Worm (Caenorhabditis elegans) whole organism, L4 larva: ENCODE data around the gene srz-97.
A peak's percentile ranks its signal among the peaks of the same experiment; 100 is the strongest.

Experiments
- F10B5.3 ChIP-seq: sonication (generic microtip); optimal IDR thresholded peaks from 2 replicates; lab custom pipeline; 2016; ENCODE audit warnings: mild to moderate bottlenecking, missing genetic modification characterization, missing compliant biosample characterization
- T26A8.4 ChIP-seq: fragments of 200-800 bp; sonication (Bioruptor generic); IDR thresholded peaks from 2 replicates; pipeline ENCODE4 v1.3.6; 2022; ENCODE audit warnings: missing genetic modification characterization, missing compliant biosample characterization
- Y48G9A.11 ChIP-seq: fragments of 200-800 bp; sonication (Bioruptor generic); IDR thresholded peaks from 2 replicates; pipeline ENCODE4 v1.3.6; 2022; ENCODE audit warnings: missing genetic modification reagents, missing genetic modification characterization, missing compliant biosample characterization
- ZK546.5 ChIP-seq, 2 experiments: sonication (generic microtip); optimal IDR thresholded peaks; 2 replicates each; lab custom pipeline; 2017; ENCODE audit warnings: missing biosample characterization in 2 of 2, missing genetic modification characterization in 2 of 2
- ceh-20 ChIP-seq: fragments of 200-800 bp; sonication (Bioruptor generic); IDR thresholded peaks from 2 replicates; pipeline ENCODE4 v1.3.6; 2022; ENCODE audit warnings: missing genetic modification reagents, missing genetic modification characterization, missing compliant biosample characterization
- ceh-28 ChIP-seq: fragments of 150-350 bp; optimal IDR thresholded peaks from 2 replicates; lab custom pipeline; 2014; ENCODE audit warnings: missing biosample characterization, missing genetic modification reagents, missing genetic modification characterization
- ceh-44 ChIP-seq: fragments of 200-800 bp; sonication (Bioruptor generic); IDR thresholded peaks from 2 replicates; pipeline ENCODE4 v1.3.6; 2022; ENCODE audit warnings: missing genetic modification reagents, missing genetic modification characterization, missing compliant biosample characterization
- daf-16 ChIP-seq, 3 experiments: sonication (generic microtip); optimal IDR thresholded peaks; 2 replicates each; lab custom pipeline; 2016 to 2017; ENCODE audit warnings: missing genetic modification characterization in 3 of 3, missing genetic modification reagents in 3 of 3, mild to moderate bottlenecking in 2 of 3, missing compliant biosample characterization in 2 of 3, missing biosample characterization in 1 of 3, moderate library complexity in 1 of 3
- daf-8 ChIP-seq: fragments of 200-800 bp; sonication (Bioruptor generic); IDR thresholded peaks from 2 replicates; pipeline ENCODE4 v1.3.6; 2022; ENCODE audit warnings: missing genetic modification characterization, missing compliant biosample characterization
- dmd-8 ChIP-seq: fragments of 200-800 bp; sonication (Bioruptor generic); IDR thresholded peaks from 2 replicates; pipeline ENCODE4 v1.3.6; 2022; ENCODE audit warnings: missing genetic modification characterization, missing compliant biosample characterization
- dve-1 ChIP-seq: sonication (generic microtip); optimal IDR thresholded peaks from 2 replicates; lab custom pipeline; 2017; ENCODE audit warnings: antibody characterized with exemption, mild to moderate bottlenecking, missing genetic modification characterization, missing compliant biosample characterization; ENCODE audit not compliant: insufficient read depth
- hif-1 ChIP-seq, 2 experiments: sonication (generic microtip); optimal IDR thresholded peaks; 2 replicates each; lab custom pipeline; 2016 to 2017; ENCODE audit warnings: missing compliant biosample characterization in 2 of 2, missing genetic modification characterization in 2 of 2, missing genetic modification reagents in 2 of 2, missing genotype in 2 of 2, mild to moderate bottlenecking in 1 of 2
- hlh-11 ChIP-seq: fragments of 200-800 bp; sonication (Bioruptor generic); optimal IDR thresholded peaks from 2 replicates; lab custom pipeline; 2018; ENCODE audit warnings: mild to moderate bottlenecking, missing genetic modification characterization, missing compliant biosample characterization
- lim-7 ChIP-seq: fragments of 200-800 bp; sonication (Bioruptor generic); IDR thresholded peaks from 2 replicates; pipeline ENCODE4 v1.3.6; 2022; ENCODE audit warnings: missing genetic modification characterization, missing compliant biosample characterization
- lin-38 ChIP-seq: fragments of 200-800 bp; sonication (Bioruptor generic); IDR thresholded peaks from 2 replicates; pipeline ENCODE4 v1.3.6; 2022; ENCODE audit warnings: missing genetic modification reagents, missing genetic modification characterization, missing compliant biosample characterization
- madf-5 ChIP-seq, 2 experiments: fragments of 200-800 bp; sonication (Bioruptor generic); IDR thresholded peaks; 2 replicates each; pipeline ENCODE4 v1.3.6; 2022; ENCODE audit warnings: missing compliant biosample characterization in 2 of 2, missing genetic modification characterization in 2 of 2
- mdt-29 ChIP-seq: fragments of 200-800 bp; sonication (Bioruptor generic); IDR thresholded peaks from 2 replicates; pipeline ENCODE4 v1.3.6; 2022; ENCODE audit warnings: missing genetic modification reagents, missing genetic modification characterization, missing compliant biosample characterization
- nhr-102 ChIP-seq: sonication (generic microtip); optimal IDR thresholded peaks from 2 replicates; lab custom pipeline; 2016; ENCODE audit warnings: mild to moderate bottlenecking, missing genetic modification characterization, moderate library complexity, missing compliant biosample characterization
- nhr-237 ChIP-seq: sonication (generic microtip); optimal IDR thresholded peaks from 2 replicates; lab custom pipeline; 2017; ENCODE audit warnings: missing biosample characterization, missing genetic modification characterization
- nhr-25 ChIP-seq: sonication (generic microtip); optimal IDR thresholded peaks from 2 replicates; lab custom pipeline; 2017; ENCODE audit warnings: missing genetic modification characterization, mild to moderate bottlenecking, missing compliant biosample characterization, antibody characterized with exemption, moderate library complexity, borderline replicate concordance; ENCODE audit not compliant: insufficient read depth
- nhr-28 ChIP-seq: fragments of 150-350 bp; optimal IDR thresholded peaks from 2 replicates; lab custom pipeline; 2014; ENCODE audit warnings: missing biosample characterization, missing genetic modification characterization
- nhr-41 ChIP-seq: fragments of 200-800 bp; sonication (Bioruptor generic); IDR thresholded peaks from 2 replicates; pipeline ENCODE4 v1.3.6; 2022; ENCODE audit warnings: missing genetic modification reagents, missing genetic modification characterization, missing compliant biosample characterization
- nhr-48 ChIP-seq: sonication (generic microtip); optimal IDR thresholded peaks from 2 replicates; lab custom pipeline; 2016; ENCODE audit warnings: mild to moderate bottlenecking, missing genetic modification characterization, missing compliant biosample characterization
- pha-4 ChIP-seq, 2 experiments: fragments of 150-350 bp in 1 of 2; fragments of 200-800 bp in 1 of 2; sonication (Bioruptor generic) in 1 of 2; IDR thresholded peaks in 1 of 2; optimal IDR thresholded peaks in 1 of 2; 2 replicates each; pipeline versions ENCODE4 v1.3.6 to Lab custom; 2014 to 2022; ENCODE audit warnings: missing genetic modification characterization in 2 of 2, missing genetic modification reagents in 2 of 2, missing biosample characterization in 1 of 2, missing compliant biosample characterization in 1 of 2
- php-3 ChIP-seq: fragments of 200-800 bp; sonication (Bioruptor generic); IDR thresholded peaks from 2 replicates; pipeline ENCODE4 v1.3.6; 2022; ENCODE audit warnings: missing genetic modification reagents, missing genetic modification characterization, missing compliant biosample characterization
- pqm-1 ChIP-seq: sonication (generic microtip); optimal IDR thresholded peaks from 2 replicates; lab custom pipeline; 2017; ENCODE audit warnings: missing biosample characterization, missing genetic modification characterization
- saeg-2 ChIP-seq: fragments of 200-800 bp; sonication (Bioruptor generic); IDR thresholded peaks from 2 replicates; pipeline ENCODE4 v1.3.6; 2022; ENCODE audit warnings: missing genetic modification reagents, missing genetic modification characterization, missing compliant biosample characterization
- set-16 ChIP-seq: fragments of 200-800 bp; sonication (Bioruptor generic); IDR thresholded peaks from 2 replicates; pipeline ENCODE4 v1.3.6; 2022; ENCODE audit warnings: missing genetic modification reagents, missing genetic modification characterization, missing compliant biosample characterization
- skn-1 ChIP-seq: fragments of 150-350 bp; optimal IDR thresholded peaks from 2 replicates; lab custom pipeline; 2014; ENCODE audit warnings: missing biosample characterization, missing genetic modification characterization
- snpc-1.2 ChIP-seq: fragments of 200-800 bp; sonication (Bioruptor generic); IDR thresholded peaks from 2 replicates; pipeline ENCODE4 v1.3.6; 2022; ENCODE audit warnings: missing genetic modification reagents, missing genetic modification characterization, missing compliant biosample characterization
- snpc-4 ChIP-seq: fragments of 150-350 bp; optimal IDR thresholded peaks from 2 replicates; lab custom pipeline; 2014; ENCODE audit warnings: missing biosample characterization, missing genetic modification characterization
- spr-1 ChIP-seq: sonication (generic microtip); optimal IDR thresholded peaks from 2 replicates; lab custom pipeline; 2016; ENCODE audit warnings: mild to moderate bottlenecking, missing genetic modification characterization, missing compliant biosample characterization
- spr-3 ChIP-seq: fragments of 200-800 bp; sonication (Bioruptor generic); optimal IDR thresholded peaks from 2 replicates; lab custom pipeline; 2018; ENCODE audit warnings: mild to moderate bottlenecking, missing genetic modification characterization, missing compliant biosample characterization
- tra-1 ChIP-seq: fragments of 200-800 bp; sonication (Bioruptor generic); IDR thresholded peaks from 2 replicates; pipeline ENCODE4 v1.3.6; 2022; ENCODE audit warnings: missing genetic modification reagents, missing genetic modification characterization, missing compliant biosample characterization
- unc-62 ChIP-seq, 3 experiments: fragments of 150-350 bp in 1 of 3; sonication (generic microtip); optimal IDR thresholded peaks in 2 of 3; peaks in 1 of 3; 1 replicate in 1 of 3; 2 replicates in 2 of 3; lab custom pipeline; 2014 to 2017; ENCODE audit warnings: missing biosample characterization in 3 of 3, missing genetic modification characterization in 3 of 3, missing genetic modification reagents in 3 of 3, missing genotype in 1 of 3
- zag-1 ChIP-seq: fragments of 150-350 bp; optimal IDR thresholded peaks from 2 replicates; lab custom pipeline; 2014; ENCODE audit warnings: missing biosample characterization, missing genetic modification characterization
- ztf-7 ChIP-seq: fragments of 150-350 bp; optimal IDR thresholded peaks from 2 replicates; lab custom pipeline; 2014; ENCODE audit warnings: missing biosample characterization, missing genetic modification characterization

The srz-97 gene

DNA sequence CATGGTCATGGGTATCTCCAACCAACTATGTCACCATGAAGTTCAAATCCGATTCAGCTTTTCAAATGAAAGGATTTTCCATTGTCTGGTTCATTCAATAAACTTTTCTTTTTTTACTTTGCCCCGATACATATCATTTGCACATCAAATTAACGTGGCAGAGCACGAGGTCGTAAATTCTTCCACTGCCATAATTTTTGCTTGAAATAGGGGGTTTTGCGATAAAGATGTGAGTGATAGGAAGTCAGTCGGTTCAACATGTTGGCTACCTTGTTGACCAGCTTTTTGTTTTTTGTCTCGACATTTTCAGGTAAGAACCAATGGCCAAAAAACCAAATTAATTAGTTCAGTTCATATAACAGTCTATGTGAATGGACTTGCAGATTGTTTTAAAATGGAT lies 8.6 kb upstream of the srz-97 start, which contains the start of gene clec-54 (continued):
- no peak for TF ChIP-seq snpc-1.2 (GFP tag; lab: Robert Waterston, UW)
- 0 out of 2 replicates have a peak, but pooled peaks have one; percentile 27 for TF ChIP-seq tra-1
- no peak for TF ChIP-seq ceh-28 (tag; lab: Kevin White, UChicago)
- TF ChIP-seq spr-1 (tag; lab: Kevin White, UChicago), result no peak
- no peak for TF ChIP-seq daf-16 (GFP tag; optimal IDR thresholded peaks at IDR 0.05; lab: Kevin White, UChicago)
- TF ChIP-seq daf-16 (tag; optimal IDR thresholded peaks at IDR 0.05; lab: Kevin White, UChicago), result peak; percentile 37
- no peak for TF ChIP-seq daf-8 (GFP tag; lab: Robert Waterston, UW)
- TF ChIP-seq pha-4 (GFP tag; IDR thresholded peaks at IDR 0.05; lab: Robert Waterston, UW), result no peak
- no peak for TF ChIP-seq pha-4 (tag; optimal IDR thresholded peaks at IDR 0.05; lab: Kevin White, UChicago)
- TF ChIP-seq nhr-25, result no peak
- no peak for TF ChIP-seq Y48G9A.11 (GFP tag; lab: Robert Waterston, UW)
- TF ChIP-seq spr-3 (GFP tag; lab: Kevin White, UChicago), result no peak
- TF ChIP-seq T26A8.4 (GFP tag; lab: Robert Waterston, UW), result no peak
- no peak for TF ChIP-seq skn-1 (tag; lab: Kevin White, UChicago)
- TF ChIP-seq pqm-1 (tag; lab: Kevin White, UChicago), result no peak

DNA sequence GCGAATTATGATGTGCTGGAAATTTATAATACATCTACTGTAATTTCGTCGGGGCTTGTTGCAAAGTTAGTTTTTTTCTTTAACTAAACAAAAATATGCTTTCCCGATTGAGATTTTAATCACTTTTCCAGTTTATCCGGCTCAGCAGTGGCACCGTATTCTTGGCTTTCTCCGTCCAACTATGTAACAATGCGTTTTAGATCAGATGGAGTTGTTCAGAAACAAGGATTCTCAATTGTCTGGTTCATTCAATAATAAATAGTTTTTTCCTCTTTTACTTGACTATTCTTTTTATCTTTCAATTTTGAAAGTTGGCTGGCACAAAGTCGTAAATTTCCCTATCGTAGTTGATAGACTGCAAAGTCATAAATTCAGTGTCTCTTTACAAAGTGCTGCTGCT lies 6.1 kb upstream of the srz-97 start, which contains the start of gene clec-56:
clec-56 (plus strand) TSS at position 301 of the 400 bp plus-strand sequence.
- TF ChIP-seq hif-1 (tag; optimal IDR thresholded peaks at IDR 0.05; lab: Kevin White, UChicago) (no peak), hlh-11 (tag; lab: Kevin White, UChicago) (peak; percentile 2), nhr-28 (tag; lab: Kevin White, UChicago) (peak; percentile 36), ceh-20 (0 out of 2 replicates have a peak, but pooled peaks have one; percentile 18), pqm-1 (tag; lab: Kevin White, UChicago) (peak; percentile 35)

DNA sequence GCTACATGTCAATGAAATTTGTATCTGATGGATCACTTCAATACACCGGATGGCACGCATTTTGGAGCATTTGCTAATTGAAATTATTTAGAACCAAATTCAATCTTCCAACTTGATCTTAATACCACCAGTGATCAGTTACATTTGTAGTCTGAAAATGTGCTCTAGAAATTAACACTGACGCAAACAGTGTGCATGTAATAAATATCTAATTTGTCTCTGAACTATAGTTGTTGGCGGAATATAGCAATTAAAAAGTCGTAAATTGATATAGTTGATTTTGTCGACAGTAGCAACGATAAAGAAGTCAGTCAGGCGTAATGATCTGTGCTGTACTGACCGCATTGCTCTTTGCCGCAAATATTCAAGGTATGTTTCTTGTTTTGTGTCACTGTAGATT lies 4.2 kb upstream of the srz-97 start, which contains the start of gene clec-227:
clec-227 (plus strand) TSS at position 301 of the 400 bp plus-strand sequence.
- TF ChIP-seq nhr-28 (tag; lab: Kevin White, UChicago) (peak; percentile 37), nhr-237 (tag; lab: Kevin White, UChicago) (no peak)

DNA sequence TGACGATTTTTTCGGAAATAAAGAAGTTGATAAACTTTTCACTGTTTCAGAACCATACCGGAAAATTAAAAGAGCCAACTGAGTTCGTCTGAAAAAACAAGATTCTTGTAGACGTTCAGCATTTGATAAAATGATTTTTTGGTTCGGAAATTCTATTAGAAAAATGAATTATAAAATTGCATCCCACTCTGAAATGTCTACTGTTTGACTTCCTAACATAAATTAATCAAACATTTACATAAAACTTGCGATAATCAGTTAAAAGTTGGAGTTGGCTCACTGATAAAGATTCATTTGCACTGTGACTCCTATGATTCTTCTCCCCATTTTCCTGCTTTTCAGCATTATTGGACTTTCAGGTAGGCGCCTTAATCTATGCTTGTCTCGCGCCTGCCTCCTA lies 885 bp upstream of the srz-97 start, which contains the start of gene clec-57:
clec-57 (plus strand) TSS at position 301 of the 400 bp plus-strand sequence.
- TF ChIP-seq unc-62 (GFP tag; optimal IDR thresholded peaks at IDR 0.05 in 1 of 2; lab: Kevin White, UChicago), result peak in 1 of 2 experiments; percentile 88
- no peak for TF ChIP-seq unc-62 (tag; optimal IDR thresholded peaks at IDR 0.05; lab: Kevin White, UChicago)
- TF ChIP-seq lim-7 (GFP tag; lab: Robert Waterston, UW), result no peak
- TF ChIP-seq nhr-102 (tag; lab: Kevin White, UChicago), result no peak
- TF ChIP-seq zag-1 (tag; lab: Kevin White, UChicago), result no peak

DNA sequence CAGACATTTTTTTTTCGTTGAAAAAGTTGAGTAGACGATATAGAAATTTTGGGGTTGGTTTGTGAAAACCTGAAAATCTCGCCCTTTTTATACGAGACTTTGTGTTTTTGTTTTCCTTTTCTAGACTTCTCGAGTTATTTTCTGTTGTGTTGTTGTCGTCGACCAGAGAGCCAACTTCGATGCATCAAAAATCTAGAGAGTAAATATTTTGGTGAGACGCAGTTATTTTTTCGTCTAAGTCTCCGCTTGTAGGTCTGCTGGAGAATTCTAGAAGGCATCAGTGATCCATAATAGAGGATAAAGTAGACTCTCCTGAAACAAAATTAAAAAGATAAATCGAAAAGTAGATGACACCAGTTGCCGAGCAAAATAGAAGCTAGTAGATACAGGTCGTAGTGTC lies 3.7 kb downstream of the srz-97 start, which contains the start of gene F08H9.4:
F08H9.4 (minus strand) TSS at position 61 of the 400 bp plus-strand sequence.
- TF ChIP-seq daf-16 (GFP tag; optimal IDR thresholded peaks at IDR 0.05; lab: Kevin White, UChicago) (peak in 1 of 2 experiments; percentile 95), daf-16 (tag; optimal IDR thresholded peaks at IDR 0.05; lab: Kevin White, UChicago) (no peak), ZK546.5 (tag; optimal IDR thresholded peaks at IDR 0.05; lab: Kevin White, UChicago) (no peak), ztf-7 (tag; lab: Kevin White, UChicago) (no peak)

DNA sequence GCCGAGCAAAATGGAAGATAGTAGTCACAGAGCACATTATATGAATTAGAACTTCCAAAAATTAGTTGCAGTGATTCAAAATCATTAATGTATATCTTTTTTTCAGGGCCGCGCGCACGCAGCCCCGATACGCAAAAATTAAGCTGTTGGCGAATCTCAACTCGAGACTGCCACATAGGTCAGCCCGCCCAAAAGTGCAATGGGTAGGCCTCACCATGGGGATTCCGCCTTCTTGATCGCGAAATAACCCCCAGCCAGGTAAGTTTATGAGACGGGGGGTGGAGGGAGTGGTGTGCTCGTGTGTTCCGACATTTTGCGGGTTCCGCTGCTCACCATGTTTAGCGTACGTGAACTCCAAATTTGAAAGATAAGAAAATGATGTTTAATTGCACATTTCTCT lies 5.0 kb downstream of the srz-97 start, which contains the start of gene F08H9.3:
F08H9.3 (minus strand) TSS at position 252 of the 400 bp plus-strand sequence.
- TF ChIP-seq dmd-8 (GFP tag; lab: Robert Waterston, UW), result 0 out of 2 replicates have a peak, but pooled peaks have one; percentile 38
- TF ChIP-seq madf-5 (GFP tag; IDR thresholded peaks at IDR 0.05; lab: Robert Waterston, UW), result 0 out of 4 replicates have a peak, but pooled peaks of 1 of the 2 experiments have one; percentile 18
- TF ChIP-seq set-16 (GFP tag; lab: Robert Waterston, UW), result peak; percentile 54
- TF ChIP-seq saeg-2 (GFP tag; lab: Robert Waterston, UW), result 0 out of 2 replicates have a peak, but pooled peaks have one; percentile 13
- peak; percentile 73 for TF ChIP-seq snpc-1.2 (GFP tag; lab: Robert Waterston, UW)
- peak; percentile 58; the same call in 1 of the 2 replicates for TF ChIP-seq php-3 (GFP tag; lab: Robert Waterston, UW)
- peak; percentile 70 for TF ChIP-seq nhr-102 (tag; lab: Kevin White, UChicago)
- TF ChIP-seq dve-1 (tag; lab: Kevin White, UChicago), result peak; percentile 76
- TF ChIP-seq T26A8.4 (GFP tag; lab: Robert Waterston, UW), result peak; percentile 79
- 0 out of 2 replicates have a peak, but pooled peaks have one; percentile 37 for TF ChIP-seq nhr-41 (GFP tag; lab: Robert Waterston, UW)
- 0 out of 2 replicates have a peak, but pooled peaks have one; percentile 36 for TF ChIP-seq mdt-29 (GFP tag; lab: Robert Waterston, UW)
- TF ChIP-seq lin-38 (GFP tag; lab: Robert Waterston, UW), result peak; percentile 64
- peak; percentile 59 for TF ChIP-seq spr-1 (tag; lab: Kevin White, UChicago)
- TF ChIP-seq F10B5.3 (tag; lab: Kevin White, UChicago), result peak; percentile 28
- peak; percentile 87 for TF ChIP-seq ceh-44 (GFP tag; lab: Robert Waterston, UW)
- peak; percentile 46 for TF ChIP-seq nhr-48
- peak; percentile 69 for TF ChIP-seq snpc-4
